Worm (Caenorhabditis elegans) whole organism, late embryonic: ENCODE data around the gene Y39B6A.69.

Experiments used
- C08G9.2 ChIP-seq: sonication (generic microtip); optimal IDR thresholded peaks from 2 replicates; lab custom pipeline; 2016; ENCODE audit warnings: mild to moderate bottlenecking, missing genetic modification characterization, moderate library complexity, missing compliant biosample characterization
- C38D4.7 ChIP-seq: fragments of 200-800 bp; sonication (Bioruptor generic); optimal IDR thresholded peaks from 2 replicates; lab custom pipeline; 2018; ENCODE audit warnings: mild to moderate bottlenecking, missing genetic modification characterization, moderate library complexity, missing compliant biosample characterization
- T23F11.4 ChIP-seq: fragments of 200-800 bp; sonication (Bioruptor generic); optimal IDR thresholded peaks from 2 replicates; lab custom pipeline; 2018; ENCODE audit warnings: mild to moderate bottlenecking, missing genetic modification characterization, missing compliant biosample characterization
- Y22D7AL.16 ChIP-seq: sonication (generic microtip); optimal IDR thresholded peaks from 2 replicates; lab custom pipeline; 2016; ENCODE audit warnings: missing genetic modification characterization, missing compliant biosample characterization
- ahr-1 ChIP-seq: sonication (generic microtip); optimal IDR thresholded peaks from 2 replicates; lab custom pipeline; 2016; ENCODE audit warnings: missing genetic modification characterization, missing compliant biosample characterization
- ceh-14 ChIP-seq: sonication (generic microtip); optimal IDR thresholded peaks from 2 replicates; lab custom pipeline; 2016; ENCODE audit warnings: missing genotype, missing genetic modification characterization, missing compliant biosample characterization
- ceh-2 ChIP-seq: sonication (generic microtip); optimal IDR thresholded peaks from 2 replicates; lab custom pipeline; 2016; ENCODE audit warnings: missing genotype, missing genetic modification characterization, missing compliant biosample characterization
- ceh-24 ChIP-seq: sonication (generic microtip); optimal IDR thresholded peaks from 2 replicates; lab custom pipeline; 2016; ENCODE audit warnings: mild to moderate bottlenecking, missing genetic modification characterization, missing compliant biosample characterization
- ceh-30 ChIP-seq: fragments of 150-350 bp; optimal IDR thresholded peaks from 2 replicates; lab custom pipeline; 2014; ENCODE audit warnings: missing biosample characterization, missing genetic modification characterization
- ceh-34 ChIP-seq: sonication (generic microtip); optimal IDR thresholded peaks from 2 replicates; lab custom pipeline; 2016; ENCODE audit warnings: mild to moderate bottlenecking, missing genetic modification characterization, missing compliant biosample characterization
- ceh-45 ChIP-seq: fragments of 200-800 bp; sonication (Bioruptor generic); IDR thresholded peaks from 2 replicates; pipeline ENCODE4 v1.3.6; 2022; ENCODE audit warnings: missing genetic modification reagents, missing genetic modification characterization, missing compliant biosample characterization
- dmd-4 ChIP-seq: sonication (generic microtip); optimal IDR thresholded peaks from 2 replicates; lab custom pipeline; 2016; ENCODE audit warnings: borderline replicate concordance, missing genetic modification characterization, missing compliant biosample characterization
- elt-2 ChIP-seq: sonication (generic microtip); optimal IDR thresholded peaks from 2 replicates; lab custom pipeline; 2016; ENCODE audit warnings: missing genetic modification reagents, missing genetic modification characterization, missing compliant biosample characterization
- fkh-10 ChIP-seq: fragments of 150-350 bp; optimal IDR thresholded peaks from 2 replicates; lab custom pipeline; 2014; ENCODE audit warnings: missing biosample characterization, missing genetic modification reagents, missing genetic modification characterization
- fkh-6 ChIP-seq: sonication (generic microtip); optimal IDR thresholded peaks from 2 replicates; lab custom pipeline; 2016; ENCODE audit warnings: missing genetic modification characterization, missing compliant biosample characterization
- hlh-13 ChIP-seq: fragments of 200-800 bp; sonication (Bioruptor generic); optimal IDR thresholded peaks from 2 replicates; lab custom pipeline; 2018; ENCODE audit warnings: mild to moderate bottlenecking, missing genetic modification characterization, missing compliant biosample characterization
- hlh-30 ChIP-seq: sonication (generic microtip); optimal IDR thresholded peaks from 2 replicates; lab custom pipeline; 2017; ENCODE audit warnings: antibody characterized with exemption, missing genetic modification characterization, missing compliant biosample characterization; ENCODE audit not compliant: insufficient read depth
- hlh-8 ChIP-seq: sonication (generic microtip); optimal IDR thresholded peaks from 2 replicates; lab custom pipeline; 2016; ENCODE audit warnings: missing genotype, missing genetic modification characterization, missing compliant biosample characterization
- lin-11 ChIP-seq: fragments of 200-800 bp; sonication (Bioruptor generic); optimal IDR thresholded peaks from 2 replicates; lab custom pipeline; 2018; ENCODE audit warnings: mild to moderate bottlenecking, missing genetic modification characterization, missing compliant biosample characterization
- mec-3 ChIP-seq: sonication (generic microtip); optimal IDR thresholded peaks from 2 replicates; lab custom pipeline; 2016; ENCODE audit warnings: borderline replicate concordance, missing genetic modification characterization, missing compliant biosample characterization
- nfya-1 ChIP-seq: sonication (generic microtip); optimal IDR thresholded peaks from 2 replicates; lab custom pipeline; 2017; ENCODE audit warnings: missing genetic modification characterization, mild to moderate bottlenecking, missing compliant biosample characterization, antibody characterized with exemption, moderate library complexity
- nhr-232 ChIP-seq: sonication (generic microtip); optimal IDR thresholded peaks from 2 replicates; lab custom pipeline; 2016; ENCODE audit warnings: missing genetic modification characterization, missing compliant biosample characterization
- pax-1 ChIP-seq: fragments of 150-350 bp; optimal IDR thresholded peaks from 2 replicates; lab custom pipeline; 2014; ENCODE audit warnings: missing biosample characterization, missing genetic modification characterization
- pqm-1 ChIP-seq: sonication (generic microtip); optimal IDR thresholded peaks from 2 replicates; lab custom pipeline; 2016; ENCODE audit warnings: missing genetic modification characterization, missing compliant biosample characterization
- ref-2 ChIP-seq: sonication (generic microtip); optimal IDR thresholded peaks from 2 replicates; lab custom pipeline; 2016; ENCODE audit warnings: missing genetic modification characterization, missing compliant biosample characterization
- sdc-2 ChIP-seq: sonication (generic microtip); optimal IDR thresholded peaks from 2 replicates; lab custom pipeline; 2016; ENCODE audit warnings: missing genotype, missing genetic modification characterization, missing compliant biosample characterization
- tbx-2 ChIP-seq: sonication (generic microtip); optimal IDR thresholded peaks from 2 replicates; lab custom pipeline; 2016; ENCODE audit warnings: missing genetic modification characterization, missing compliant biosample characterization
- tbx-7 ChIP-seq: sonication (generic microtip); optimal IDR thresholded peaks from 2 replicates; lab custom pipeline; 2016; ENCODE audit warnings: missing genotype, missing genetic modification characterization, missing compliant biosample characterization
- unc-42 ChIP-seq: sonication (generic microtip); optimal IDR thresholded peaks from 2 replicates; lab custom pipeline; 2016; ENCODE audit warnings: missing genotype, missing genetic modification characterization, missing compliant biosample characterization
- unc-55 ChIP-seq: sonication (generic microtip); optimal IDR thresholded peaks from 2 replicates; lab custom pipeline; 2017; ENCODE audit warnings: missing biosample characterization, missing genetic modification reagents, missing genetic modification characterization
- unc-86 ChIP-seq: sonication (generic microtip); optimal IDR thresholded peaks from 2 replicates; lab custom pipeline; 2016; ENCODE audit warnings: missing genetic modification characterization, missing compliant biosample characterization

Y39B6A.69 gene

DNA sequence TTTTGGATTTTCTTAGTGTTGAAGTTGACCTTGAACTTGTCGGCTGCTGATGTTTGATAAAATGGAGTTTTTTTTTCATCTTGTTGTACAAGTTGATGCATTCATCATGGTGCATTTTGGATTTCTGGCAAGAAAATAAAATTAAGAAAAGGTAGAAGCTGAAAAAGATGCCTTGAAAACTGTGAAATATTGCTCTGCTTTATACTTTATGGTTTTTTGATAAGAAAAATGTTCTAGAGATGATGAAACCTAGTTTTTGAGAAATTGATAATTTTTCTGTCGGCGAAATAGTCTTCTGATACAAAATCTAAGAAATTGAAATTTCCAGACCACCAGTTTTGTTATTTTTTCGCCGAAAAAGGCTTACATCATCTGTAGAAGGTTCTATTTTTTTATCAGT is at the start of gene Y39B6A.69:
Gene Y39B6A.69, minus strand, starts transcription at position 101 of the 400 bp plus-strand sequence.
- TF ChIP-seq hlh-8 (tag; lab: Kevin White, UChicago) (no peak), hlh-13 (GFP tag; lab: Kevin White, UChicago) (no peak), dmd-4 (tag; lab: Kevin White, UChicago) (no peak), lin-11 (no peak), elt-2 (tag; lab: Kevin White, UChicago) (no peak), ceh-2 (no peak), mec-3 (tag; lab: Kevin White, UChicago) (no peak), tbx-2 (tag; lab: Kevin White, UChicago) (no peak), tbx-7 (tag; lab: Kevin White, UChicago) (no peak), C38D4.7 (GFP tag; lab: Kevin White, UChicago) (no peak), ref-2 (tag; lab: Kevin White, UChicago) (no peak), pqm-1 (tag; lab: Kevin White, UChicago) (no peak), pax-1 (tag; lab: Kevin White, UChicago) (no peak), C08G9.2 (tag; lab: Kevin White, UChicago) (no peak), fkh-6 (tag; lab: Kevin White, UChicago) (no peak)
- TF ChIP-seq, all 69 proteins: peak for 0

DNA sequence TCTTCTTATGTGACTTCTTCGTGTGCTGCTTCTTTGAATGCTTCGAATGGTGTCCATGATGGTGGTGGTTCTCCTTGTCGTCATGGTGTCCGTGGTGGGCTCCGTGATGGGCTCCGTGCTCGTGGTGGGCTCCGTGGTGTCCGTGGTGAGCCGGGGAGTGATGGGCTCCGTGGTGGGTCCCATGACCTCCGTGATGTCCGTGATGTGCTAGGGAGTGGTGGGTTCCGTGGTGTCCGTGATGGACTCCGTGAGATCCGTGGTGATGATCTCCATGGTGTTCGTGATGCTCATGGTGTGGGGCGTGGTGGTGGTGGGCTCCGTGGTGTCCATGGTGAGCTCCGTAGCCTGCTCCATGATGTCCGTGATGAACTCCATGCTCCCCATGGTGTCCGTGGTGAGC is 49.0 kb upstream of the Y39B6A.69 start:
- no peak for TF ChIP-seq C08G9.2 (tag; lab: Kevin White, UChicago)
- TF ChIP-seq unc-42 (tag; lab: Kevin White, UChicago) = no peak
- TF ChIP-seq ahr-1 (tag; lab: Kevin White, UChicago) = no peak
- no peak for TF ChIP-seq Y22D7AL.16 (tag; lab: Kevin White, UChicago)
- no peak for TF ChIP-seq ceh-45 (GFP tag; lab: Robert Waterston, UW)
- TF ChIP-seq tbx-2 (tag; lab: Kevin White, UChicago) = no peak
- TF ChIP-seq ceh-14 (tag; lab: Kevin White, UChicago) = no peak
- TF ChIP-seq ceh-2 = no peak
- TF ChIP-seq unc-55 (GFP tag; lab: Kevin White, UChicago) = no peak
- TF ChIP-seq fkh-10 (GFP tag; lab: Kevin White, UChicago) = no peak
- TF ChIP-seq hlh-30 (tag; lab: Kevin White, UChicago) = no peak

DNA sequence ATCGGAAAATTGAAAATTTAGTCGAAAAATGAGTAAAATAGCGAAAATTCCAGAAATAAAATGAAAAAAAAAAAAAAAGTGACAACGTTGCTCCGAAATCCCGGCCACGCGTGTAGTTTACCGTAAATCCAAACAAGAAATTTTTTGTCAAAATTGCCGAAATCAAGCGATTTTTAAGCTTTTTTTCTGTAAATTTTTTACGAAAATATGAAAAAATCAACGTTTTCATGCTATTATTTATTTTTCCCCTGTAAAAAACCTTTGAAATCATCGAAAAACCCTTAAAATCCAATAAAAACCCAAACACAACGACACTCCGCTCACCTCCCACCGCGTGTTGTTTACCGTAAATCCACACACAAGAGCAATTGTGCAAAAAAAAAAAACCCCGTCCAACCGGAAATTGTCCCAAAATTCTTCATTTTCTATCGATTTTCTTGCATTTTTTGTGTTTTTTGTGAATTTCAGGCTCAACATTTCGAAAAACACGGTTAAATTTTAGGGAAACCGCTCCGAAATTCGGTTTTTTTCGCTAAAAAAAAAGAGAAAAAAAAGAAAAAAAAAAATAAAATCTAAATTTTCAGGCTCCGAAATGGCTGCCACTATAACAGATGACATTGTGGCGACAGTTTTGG is 37.9 kb upstream of the Y39B6A.69 start, which contains the start of the genes Y39B6A.3 and pph-5:
Gene Y39B6A.3, minus strand, starts transcription at position 51 of the 635 bp plus-strand sequence.
Gene pph-5, plus strand, starts transcription at position 585 of the 635 bp plus-strand sequence.
- TF ChIP-seq unc-42 (tag; lab: Kevin White, UChicago) (peak; percentile 36), ceh-24 (tag; lab: Kevin White, UChicago) (no peak), nfya-1 (peak; percentile 3)

DNA sequence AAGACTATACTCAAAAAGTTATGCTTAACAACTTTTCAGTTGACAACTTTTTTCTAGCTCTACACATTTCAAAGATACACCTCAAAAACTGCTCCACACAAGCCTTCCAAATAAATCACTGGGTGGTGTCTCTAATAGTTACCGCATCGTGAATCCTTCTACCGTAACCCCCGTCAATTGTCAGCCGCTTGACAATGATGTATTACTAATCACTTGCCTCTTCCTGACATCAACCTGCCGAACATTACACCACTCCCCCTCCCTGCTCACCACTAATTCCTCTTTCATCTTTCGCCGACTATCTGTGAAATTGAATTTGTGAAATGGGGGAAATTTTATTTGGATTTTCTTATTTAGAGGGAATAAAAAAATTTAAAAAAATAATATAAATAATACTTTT is 29.5 kb upstream of the Y39B6A.69 start:
- TF ChIP-seq unc-55 (GFP tag; lab: Kevin White, UChicago) (peak; percentile 84), ceh-30 (tag; lab: Kevin White, UChicago) (no peak)
- TF ChIP-seq, all 69 proteins: peak for 1

DNA sequence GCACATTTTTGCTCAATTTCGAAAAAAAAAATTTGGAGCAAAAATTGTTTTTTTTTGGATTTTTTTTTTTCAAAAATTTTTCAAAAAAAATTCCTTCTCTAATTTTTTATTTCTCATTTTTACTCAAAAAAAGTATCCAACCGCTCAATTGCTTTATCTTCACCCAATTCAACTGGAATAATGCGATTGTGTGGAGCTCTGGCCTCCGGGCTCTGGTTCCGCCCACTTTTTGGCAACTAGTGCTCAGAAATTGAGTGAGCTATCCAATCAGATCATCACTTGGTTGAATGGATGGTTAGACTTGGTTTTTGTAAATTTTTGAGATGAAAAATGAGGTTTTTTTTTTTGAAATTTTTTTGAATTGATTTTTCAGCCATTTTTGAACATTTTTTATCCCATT is 26.7 kb upstream of the Y39B6A.69 start:
- TF ChIP-seq unc-42 (tag; lab: Kevin White, UChicago) (peak; percentile 57), sdc-2 (tag; lab: Kevin White, UChicago) (no peak)

DNA sequence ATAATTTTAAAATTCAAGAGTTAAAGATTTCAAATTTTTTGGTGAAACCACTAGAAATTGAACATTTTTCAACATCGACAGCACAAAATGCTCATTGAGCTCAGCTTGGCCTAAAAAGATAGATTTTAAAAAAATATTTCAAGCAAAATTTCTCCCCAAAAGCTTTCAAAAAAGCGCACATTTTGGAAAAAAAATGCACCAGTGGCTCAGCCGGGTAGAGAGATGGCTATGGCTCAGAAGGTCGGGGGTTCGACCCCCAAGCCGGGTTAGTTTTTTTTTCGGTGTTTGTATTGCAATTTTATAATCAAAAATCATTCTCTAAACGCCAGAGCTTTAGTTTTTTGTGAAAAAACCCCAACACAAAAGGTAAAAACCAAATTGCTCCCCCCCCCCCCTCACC is 25.6 kb upstream of the Y39B6A.69 start:
- TF ChIP-seq C08G9.2 (tag; lab: Kevin White, UChicago) (no peak), unc-55 (GFP tag; lab: Kevin White, UChicago) (no peak), T23F11.4 (GFP tag; lab: Kevin White, UChicago) (no peak), nhr-232 (no peak), ceh-34 (tag; lab: Kevin White, UChicago) (no peak), unc-86 (no peak)
